Fruit fly (Drosophila melanogaster) whole organism, embryonic: ENCODE measurements around the gene CG9030.
A peak's percentile ranks its signal among the peaks of the same experiment; 100 is the strongest.

Source experiments
- CG10462 ChIP-seq: fragments of 200-800 bp; sonication (Bioruptor generic); optimal IDR thresholded peaks from 2 replicates; lab custom pipeline; 2016; ENCODE audit warnings: missing biosample characterization, missing genetic modification characterization
- CG10565 ChIP-seq: fragments of 200-800 bp; sonication (Bioruptor generic); optimal IDR thresholded peaks from 3 replicates; lab custom pipeline; 2016; ENCODE audit warnings: missing biosample characterization, mild to moderate bottlenecking, missing genetic modification characterization
- CG11398 ChIP-seq: fragments of 200-800 bp; sonication (Bioruptor generic); optimal IDR thresholded peaks from 2 replicates; lab custom pipeline; 2016; ENCODE audit warnings: missing biosample characterization, missing genetic modification characterization
- CG11504 ChIP-seq: fragments of 200-800 bp; sonication (Bioruptor generic); optimal IDR thresholded peaks from 3 replicates; lab custom pipeline; 2019; ENCODE audit warnings: missing biosample characterization, mild to moderate bottlenecking, missing genetic modification characterization, moderate library complexity
- CG12155 ChIP-seq: fragments of 200-800 bp; sonication (Bioruptor generic); optimal IDR thresholded peaks from 3 replicates; lab custom pipeline; 2016; ENCODE audit warnings: missing biosample characterization, missing genetic modification characterization
- CG12391 ChIP-seq: fragments of 200-800 bp; sonication (Bioruptor generic); optimal IDR thresholded peaks from 3 replicates; lab custom pipeline; 2018; ENCODE audit warnings: missing biosample characterization, mild to moderate bottlenecking, missing genetic modification characterization, moderate library complexity
- CG13287 ChIP-seq: fragments of 200-800 bp; sonication (Bioruptor generic); IDR thresholded peaks from 2 replicates; pipeline ENCODE4 v1.3.6; 2022; ENCODE audit warnings: missing biosample characterization, missing genetic modification characterization; ENCODE audit not compliant: partially characterized antibody
- CG13296 ChIP-seq: fragments of 200-800 bp; sonication (Bioruptor generic); optimal IDR thresholded peaks from 3 replicates; lab custom pipeline; 2018; ENCODE audit warnings: missing biosample characterization, mild to moderate bottlenecking, missing genetic modification characterization
- CG14014 ChIP-seq: fragments of 200-800 bp; sonication (Bioruptor generic); IDR thresholded peaks from 2 replicates; pipeline ENCODE4 v1.3.6; 2022; ENCODE audit warnings: missing biosample characterization, missing genetic modification characterization
- CG14667 ChIP-seq: fragments of 200-800 bp; sonication (Bioruptor generic); IDR thresholded peaks from 2 replicates; pipeline ENCODE4 v1.3.6; 2022; ENCODE audit warnings: missing biosample characterization, missing genetic modification characterization
- CG15269 ChIP-seq: fragments of 200-800 bp; sonication (Bioruptor generic); optimal IDR thresholded peaks from 2 replicates; lab custom pipeline; 2018; ENCODE audit warnings: missing biosample characterization, mild to moderate bottlenecking, missing genetic modification characterization, moderate library complexity
- CG15479 ChIP-seq: fragments of 200-800 bp; sonication (Bioruptor generic); optimal IDR thresholded peaks from 3 replicates; lab custom pipeline; 2019; ENCODE audit warnings: missing biosample characterization, mild to moderate bottlenecking, missing genetic modification characterization, moderate library complexity
- CG16779 ChIP-seq: fragments of 200-800 bp; sonication (Bioruptor generic); IDR thresholded peaks from 2 replicates; pipeline ENCODE4 v1.3.6; 2022; ENCODE audit warnings: missing biosample characterization, missing genetic modification characterization
- CG17186 ChIP-seq: fragments of 200-800 bp; sonication (Bioruptor generic); optimal IDR thresholded peaks from 3 replicates; lab custom pipeline; 2017; ENCODE audit warnings: missing biosample characterization, missing genetic modification reagents, missing genetic modification characterization
- CG17829 ChIP-seq: fragments of 200-800 bp; optimal IDR thresholded peaks from 2 replicates; lab custom pipeline; 2019; ENCODE audit warnings: missing biosample characterization, mild to moderate bottlenecking, missing genetic modification characterization, moderate library complexity
- CG32772 ChIP-seq: fragments of 200-800 bp; sonication (Bioruptor generic); IDR thresholded peaks from 2 replicates; pipeline ENCODE4 v1.3.6; 2022; ENCODE audit warnings: missing biosample characterization, missing genetic modification characterization
- CG4282 ChIP-seq: fragments of 200-800 bp; sonication (Bioruptor generic); optimal IDR thresholded peaks from 2 replicates; lab custom pipeline; 2016; ENCODE audit warnings: missing biosample characterization, missing genetic modification characterization
- CG7357 ChIP-seq: fragments of 200-800 bp; sonication (Bioruptor generic); IDR thresholded peaks from 3 replicates; pipeline ENCODE4 v1.3.6; 2022; ENCODE audit warnings: missing biosample characterization, missing genetic modification characterization
- CG8281 ChIP-seq: fragments of 200-800 bp; sonication (Bioruptor generic); optimal IDR thresholded peaks from 2 replicates; lab custom pipeline; 2018; ENCODE audit warnings: missing biosample characterization, mild to moderate bottlenecking, missing genetic modification characterization, moderate library complexity
- CG8765 ChIP-seq: fragments of 200-800 bp; sonication (Bioruptor generic); IDR thresholded peaks from 2 replicates; pipeline ENCODE4 v1.3.6; 2022; ENCODE audit warnings: missing biosample characterization, missing genetic modification characterization
- CrebB ChIP-seq: fragments of 200-800 bp; sonication (Bioruptor generic); optimal IDR thresholded peaks from 3 replicates; lab custom pipeline; 2018; ENCODE audit warnings: missing biosample characterization, mild to moderate bottlenecking, missing genetic modification characterization
- Doc2 ChIP-seq: fragments of 200-800 bp; sonication (Bioruptor generic); IDR thresholded peaks from 2 replicates; pipeline ENCODE4 v1.3.6; 2022; ENCODE audit warnings: missing biosample characterization, missing genetic modification characterization
- E2f1 ChIP-seq: fragments of 200-800 bp; sonication (Bioruptor generic); IDR thresholded peaks from 2 replicates; pipeline ENCODE4 v1.3.6; 2022; ENCODE audit warnings: missing biosample characterization, missing genetic modification characterization
- E2f2 ChIP-seq: fragments of 200-800 bp; sonication (Bioruptor generic); IDR thresholded peaks from 2 replicates; pipeline ENCODE4 v1.3.6; 2022; ENCODE audit warnings: missing biosample characterization, missing genetic modification characterization
- HHEX ChIP-seq: fragments of 200-800 bp; sonication (Bioruptor generic); optimal IDR thresholded peaks from 3 replicates; lab custom pipeline; 2017; ENCODE audit warnings: missing biosample characterization, mild to moderate bottlenecking, missing genetic modification characterization, missing genetic modification reagents
- Mes4 ChIP-seq: fragments of 200-800 bp; sonication (Bioruptor generic); optimal IDR thresholded peaks from 2 replicates; lab custom pipeline; 2016; ENCODE audit warnings: missing biosample characterization, missing genetic modification characterization
- Myb ChIP-seq: fragments of 200-800 bp; sonication (Bioruptor generic); optimal IDR thresholded peaks from 2 replicates; lab custom pipeline; 2016; ENCODE audit warnings: missing biosample characterization, missing genetic modification characterization
- Sry-δ ChIP-seq: fragments of 200-800 bp; sonication (Bioruptor generic); optimal IDR thresholded peaks from 2 replicates; lab custom pipeline; 2016; ENCODE audit warnings: missing biosample characterization, missing genetic modification characterization
- Trl ChIP-seq, 3 experiments: fragments of >200 bp in 2 of 3; fragments of 200-800 bp in 1 of 3; sonication (Bioruptor generic) in 1 of 3; optimal IDR thresholded peaks; 2 replicates in 1 of 3; 3 replicates in 2 of 3; lab custom pipeline; 2016 to 2017; ENCODE audit warnings: missing biosample characterization in 1 of 3, missing genetic modification characterization in 1 of 3
- az2 ChIP-seq: fragments of 200-800 bp; sonication (Bioruptor generic); optimal IDR thresholded peaks from 3 replicates; lab custom pipeline; 2016; ENCODE audit warnings: missing biosample characterization, missing genetic modification characterization
- dan ChIP-seq: fragments of 200-800 bp; sonication (Bioruptor generic); IDR thresholded peaks from 2 replicates; pipeline ENCODE4 v1.3.6; 2022; ENCODE audit warnings: missing biosample characterization, missing genetic modification characterization
- eve ChIP-seq, 2 experiments: fragments of >200 bp; optimal IDR thresholded peaks; 2 replicates each; lab custom pipeline; 2017; ENCODE audit warnings: missing biosample characterization in 2 of 2, missing genetic modification characterization in 2 of 2
- fd102C ChIP-seq: fragments of 200-800 bp; sonication (Bioruptor generic); optimal IDR thresholded peaks from 2 replicates; lab custom pipeline; 2018; ENCODE audit warnings: missing biosample characterization, mild to moderate bottlenecking, missing genetic modification characterization, moderate library complexity
- grau ChIP-seq: fragments of 200-800 bp; optimal IDR thresholded peaks from 3 replicates; lab custom pipeline; 2019; ENCODE audit warnings: missing biosample characterization, mild to moderate bottlenecking, missing genetic modification characterization, moderate library complexity
- grn ChIP-seq: fragments of 200-800 bp; sonication (Bioruptor generic); optimal IDR thresholded peaks from 3 replicates; lab custom pipeline; 2017; ENCODE audit warnings: missing biosample characterization, missing genetic modification characterization
- gt ChIP-seq: fragments of 200-800 bp; sonication (Bioruptor generic); IDR thresholded peaks from 2 replicates; pipeline ENCODE4 v1.3.6; 2022; ENCODE audit warnings: missing biosample characterization, missing genetic modification characterization
- h ChIP-seq: fragments of >200 bp; optimal IDR thresholded peaks from 2 replicates; lab custom pipeline; 2017
- hbn ChIP-seq: fragments of 200-800 bp; sonication (Bioruptor generic); IDR thresholded peaks from 2 replicates; pipeline ENCODE4 v1.3.6; 2022; ENCODE audit warnings: missing biosample characterization, missing genetic modification characterization; ENCODE audit not compliant: partially characterized antibody
- nerfin-2 ChIP-seq: fragments of 200-800 bp; sonication (Bioruptor generic); IDR thresholded peaks from 2 replicates; pipeline ENCODE4 v1.3.6; 2022; ENCODE audit warnings: missing biosample characterization, missing genetic modification characterization; ENCODE audit not compliant: partially characterized antibody
- prd ChIP-seq, 3 experiments: fragments of >200 bp in 2 of 3; fragments of 200-800 bp in 1 of 3; sonication (Bioruptor generic) in 1 of 3; optimal IDR thresholded peaks in 2 of 3; IDR thresholded peaks in 1 of 3; 2 replicates in 2 of 3; 3 replicates in 1 of 3; pipeline versions ENCODE4 v1.3.6 to Lab custom; 2017 to 2022; ENCODE audit warnings: missing biosample characterization in 1 of 3, missing genetic modification characterization in 1 of 3
- pros ChIP-seq: fragments of 200-800 bp; sonication (Bioruptor generic); optimal IDR thresholded peaks from 3 replicates; lab custom pipeline; 2019; ENCODE audit warnings: missing biosample characterization, mild to moderate bottlenecking, missing genetic modification characterization, moderate library complexity
- ro ChIP-seq: fragments of 200-800 bp; sonication (Bioruptor generic); IDR thresholded peaks from 2 replicates; pipeline ENCODE4 v1.3.6; 2022; ENCODE audit warnings: missing biosample characterization, missing genetic modification characterization
- sens-2 ChIP-seq: fragments of 200-800 bp; sonication (Bioruptor generic); IDR thresholded peaks from 2 replicates; pipeline ENCODE4 v1.3.6; 2022; ENCODE audit warnings: missing biosample characterization, missing genetic modification characterization
- slp2 ChIP-seq: fragments of 200-800 bp; sonication (Bioruptor generic); optimal IDR thresholded peaks from 2 replicates; lab custom pipeline; 2016; ENCODE audit warnings: missing biosample characterization, missing genetic modification characterization
- tgo ChIP-seq: fragments of 200-800 bp; sonication (Bioruptor generic); IDR thresholded peaks from 3 replicates; pipeline ENCODE4 v1.3.6; 2022; ENCODE audit warnings: missing biosample characterization, missing genetic modification characterization
- toy ChIP-seq: fragments of 200-800 bp; sonication (Bioruptor generic); IDR thresholded peaks from 2 replicates; pipeline ENCODE4 v1.3.6; 2022; ENCODE audit warnings: missing biosample characterization, missing genetic modification characterization
- trh ChIP-seq: fragments of 200-800 bp; sonication (Bioruptor generic); optimal IDR thresholded peaks from 2 replicates; lab custom pipeline; 2016; ENCODE audit warnings: missing biosample characterization, missing genetic modification characterization
- unc-4 ChIP-seq: fragments of 200-800 bp; sonication (Bioruptor generic); IDR thresholded peaks from 2 replicates; pipeline ENCODE4 v1.3.6; 2022; ENCODE audit warnings: missing biosample characterization, missing genetic modification characterization; ENCODE audit not compliant: partially characterized antibody
- zen ChIP-seq: fragments of 200-800 bp; sonication (Bioruptor generic); optimal IDR thresholded peaks from 3 replicates; lab custom pipeline; 2018; ENCODE audit warnings: missing biosample characterization, mild to moderate bottlenecking, missing genetic modification characterization, moderate library complexity

Gene CG9030

DNA sequence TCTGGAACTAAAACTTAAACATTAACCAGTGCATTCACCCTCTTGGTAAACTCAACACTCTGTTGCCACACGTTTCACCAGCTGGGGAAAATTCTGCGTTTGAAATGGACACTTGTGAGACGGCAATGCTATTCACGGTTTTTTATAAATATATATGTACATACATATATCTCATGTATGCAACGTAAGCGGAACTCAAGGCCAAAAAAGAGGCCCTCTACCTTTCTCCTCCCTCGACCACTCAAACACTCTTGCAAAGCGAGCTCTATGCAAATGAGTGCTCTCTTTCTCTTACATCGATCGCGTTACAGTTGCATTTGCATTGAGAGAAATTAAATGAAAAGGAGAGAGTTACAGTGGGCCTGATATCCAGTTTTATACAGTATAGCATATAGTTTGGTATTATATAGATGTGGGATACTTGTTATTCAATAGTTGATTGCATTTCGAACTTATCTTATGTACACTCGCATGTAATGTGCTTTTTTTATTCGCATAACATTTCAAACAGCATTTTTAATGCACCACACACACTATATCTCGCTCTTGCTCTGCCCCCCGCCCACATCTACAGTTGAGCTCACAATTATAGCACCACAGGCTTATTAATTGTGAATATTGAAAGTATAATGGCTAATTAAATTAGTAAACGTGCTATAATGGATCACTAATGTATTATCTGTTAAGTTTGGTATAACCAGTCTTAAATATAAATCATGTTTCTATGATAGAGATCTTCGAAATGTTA is 2.6 kb downstream of the CG9030 start (continued):
- peak; percentile 62 for TF ChIP-seq az2
- TF ChIP-seq CG12155 = no peak
- TF ChIP-seq CG10462 (GFP tag; lab: Kevin White, UChicago) = no peak
- TF ChIP-seq CG10565 (GFP tag; lab: Kevin White, UChicago) = no peak
- no peak for TF ChIP-seq CG7357 (GFP tag; lab: Robert Waterston, UW)
- peak; percentile 24; the same call in 1 of the 2 replicates for TF ChIP-seq E2f2 (GFP tag; lab: Robert Waterston, UW)
- TF ChIP-seq CG32772 (GFP tag; lab: Robert Waterston, UW) = peak; percentile 57; the same call in 1 of the 2 replicates
- no peak for TF ChIP-seq hbn (GFP tag; lab: Robert Waterston, UW)
- TF ChIP-seq CG11398 (GFP tag; lab: Kevin White, UChicago) = peak; percentile 9
- no peak for TF ChIP-seq Mes4 (GFP tag; lab: Kevin White, UChicago)
- TF ChIP-seq grau = peak; percentile 39
- TF ChIP-seq CG8281 (tag; lab: Kevin White, UChicago) = no peak
- no peak for TF ChIP-seq fd102C
- no peak for TF ChIP-seq nerfin-2 (GFP tag; lab: Robert Waterston, UW)
- TF ChIP-seq CG15269 (tag; lab: Kevin White, UChicago) = peak; percentile 14
- no peak for TF ChIP-seq pros
- TF ChIP-seq CG15479 (GFP tag; lab: Kevin White, UChicago) = peak; percentile 16
- TF ChIP-seq h = no peak
- TF ChIP-seq CG17829 (tag; lab: Kevin White, UChicago) = peak; percentile 51
- TF ChIP-seq ro (GFP tag; lab: Robert Waterston, UW) = no peak
- TF ChIP-seq tgo (GFP tag; lab: Robert Waterston, UW) = no peak; the same call in 2 of the 3 replicates
- TF ChIP-seq CG11504 (tag; lab: Kevin White, UChicago) = peak; percentile 71
- no peak for TF ChIP-seq prd (optimal IDR thresholded peaks at IDR 0.05; lab: Kevin White, UChicago)
- TF ChIP-seq prd (GFP tag; IDR thresholded peaks at IDR 0.05; lab: Robert Waterston, UW) = peak; percentile 60
- no peak for TF ChIP-seq slp2 (GFP tag; lab: Kevin White, UChicago)
- peak; percentile 21 for TF ChIP-seq CG17186 (GFP tag; lab: Kevin White, UChicago)
- TF ChIP-seq eve (GFP tag; optimal IDR thresholded peaks at IDR 0.05; lab: Kevin White, UChicago) = peak in 1 of 2 experiments; percentile 20
- peak; percentile 33; the same call in 1 of the 2 replicates for TF ChIP-seq E2f1 (GFP tag; lab: Robert Waterston, UW)
- TF ChIP-seq trh (GFP tag; lab: Kevin White, UChicago) = no peak
- TF ChIP-seq toy (GFP tag; lab: Robert Waterston, UW) = no peak
- TF ChIP-seq CG4282 = no peak
- TF ChIP-seq grn = no peak
- no peak for TF ChIP-seq Doc2
- TF ChIP-seq CG13287 (GFP tag; lab: Robert Waterston, UW) = no peak
- TF ChIP-seq sens-2 (GFP tag; lab: Robert Waterston, UW) = 0 out of 2 replicates have a peak, but pooled peaks have one; percentile 22
- TF ChIP-seq CG13296 = no peak
- no peak for TF ChIP-seq gt (GFP tag; lab: Robert Waterston, UW)
- TF ChIP-seq CG14014 = no peak
- TF ChIP-seq CG14667 (GFP tag; lab: Robert Waterston, UW) = peak; percentile 19; the same call in 1 of the 2 replicates
- TF ChIP-seq CG8765 (GFP tag; lab: Robert Waterston, UW) = no peak
- TF ChIP-seq CG12391 (tag; lab: Kevin White, UChicago) = peak; percentile 58
- TF ChIP-seq zen = no peak
- TF ChIP-seq Sry-δ (GFP tag; lab: Kevin White, UChicago) = no peak
- 0 out of 2 replicates have a peak, but pooled peaks have one; percentile 12 for TF ChIP-seq dan (GFP tag; lab: Robert Waterston, UW)
- TF ChIP-seq unc-4 = no peak
- no peak for TF ChIP-seq Myb
- TF ChIP-seq HHEX (GFP tag; lab: Kevin White, UChicago) = no peak
- no peak for TF ChIP-seq CrebB (tag; lab: Kevin White, UChicago)
- TF ChIP-seq Trl (optimal IDR thresholded peaks at IDR 0.05; lab: Kevin White, UChicago) = peak in 1 of 2 experiments; percentile 40
- TF ChIP-seq Trl (GFP tag; optimal IDR thresholded peaks at IDR 0.05; lab: Kevin White, UChicago) = peak; percentile 44
- TF ChIP-seq CG16779 (GFP tag; lab: Robert Waterston, UW) = no peak
